Worm (Caenorhabditis elegans): ENCODE data around the gene K03B4.2.

DNA sequence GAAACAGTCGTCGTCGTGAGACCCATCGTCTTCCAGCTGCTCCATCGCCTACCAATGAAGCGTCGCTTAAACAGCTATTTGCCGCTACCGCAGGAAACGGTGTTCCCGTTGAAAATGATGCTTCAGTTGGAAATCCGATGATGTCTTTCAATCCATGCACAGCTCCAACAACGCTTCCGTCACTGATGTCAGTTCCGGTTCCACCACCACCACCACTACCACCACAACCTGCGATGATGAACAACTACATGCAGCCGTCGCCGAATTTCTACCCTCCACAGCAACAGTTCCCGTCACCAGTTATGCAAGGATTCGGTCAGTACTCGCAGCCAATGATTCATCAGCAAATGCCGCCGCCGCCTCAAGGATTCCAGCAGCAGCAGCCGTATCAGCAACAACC lies 46.2 kb downstream of the K03B4.2 start:
- TF ChIP-seq ama-1 (optimal IDR thresholded peaks at IDR 0.05) (no peak), aly-1 (tag; optimal IDR thresholded peaks at IDR 0.05) (no peak), pes-1 (GFP tag; IDR thresholded peaks at IDR 0.05) (no peak), hmg-4 (GFP tag; optimal IDR thresholded peaks at IDR 0.05) (no peak), flt-1 (GFP tag; IDR thresholded peaks at IDR 0.05) (no peak), ets-7 (tag; optimal IDR thresholded peaks at IDR 0.05) (no peak), tbx-11 (GFP tag; IDR thresholded peaks at IDR 0.05) (no peak), hmbx-1 (tag; optimal IDR thresholded peaks at IDR 0.05) (no peak), scrt-1 (GFP tag; IDR thresholded peaks at IDR 0.05) (no peak), F13C5.2 (tag; optimal IDR thresholded peaks at IDR 0.05) (no peak)

Data from whole organism, early embryonic.